Fruit fly (Drosophila melanogaster): ENCODE measurements around the gene Zif.
A peak's percentile ranks its signal among the peaks of the same experiment; 100 is the strongest.

dm6 chr3R:6457055-6457391 lies at the start of gene Zif:
- TF ChIP-seq usp (GFP tag; optimal IDR thresholded peaks at IDR 0.05) (no peak), Hr78 (GFP tag; optimal IDR thresholded peaks at IDR 0.05) (no peak), pan (optimal IDR thresholded peaks at IDR 0.05) (no peak), psq (GFP tag; optimal IDR thresholded peaks at IDR 0.05) (peak; percentile 29), OdsH (GFP tag; optimal IDR thresholded peaks at IDR 0.05) (peak; percentile 37), Myc (optimal IDR thresholded peaks at IDR 0.05) (no peak), Dfd (GFP tag; optimal IDR thresholded peaks at IDR 0.05) (no peak), br (GFP tag; optimal IDR thresholded peaks at IDR 0.05) (no peak)
